Worm (Caenorhabditis elegans): ENCODE results near the gene sre-35.

Gene sre-35

DNA sequence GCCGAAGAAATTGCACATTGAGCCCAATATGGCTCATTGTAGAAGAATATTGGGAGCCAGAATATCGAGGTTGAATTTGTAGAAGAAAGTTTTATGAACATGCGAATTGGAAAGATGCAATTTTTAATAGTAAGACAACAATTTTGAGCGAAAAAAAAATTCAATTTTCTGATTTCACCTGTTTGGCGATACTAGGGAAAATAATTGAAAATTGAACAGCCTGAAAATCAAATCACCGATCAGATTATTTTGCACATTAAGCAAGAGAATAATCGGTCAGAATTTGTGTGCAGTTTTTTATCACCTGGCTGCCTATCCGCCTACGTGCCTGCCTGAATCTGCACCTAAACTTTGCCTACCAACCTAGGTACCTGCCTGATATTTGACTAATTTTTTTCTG is 32.2 kb downstream of the sre-35 start, which contains the start of gene sre-26:
sre-26 (minus strand) TSS at position 101 of the 400 bp plus-strand sequence.
- no peak for TF ChIP-seq unc-62 (GFP tag; optimal IDR thresholded peaks at IDR 0.05)

DNA sequence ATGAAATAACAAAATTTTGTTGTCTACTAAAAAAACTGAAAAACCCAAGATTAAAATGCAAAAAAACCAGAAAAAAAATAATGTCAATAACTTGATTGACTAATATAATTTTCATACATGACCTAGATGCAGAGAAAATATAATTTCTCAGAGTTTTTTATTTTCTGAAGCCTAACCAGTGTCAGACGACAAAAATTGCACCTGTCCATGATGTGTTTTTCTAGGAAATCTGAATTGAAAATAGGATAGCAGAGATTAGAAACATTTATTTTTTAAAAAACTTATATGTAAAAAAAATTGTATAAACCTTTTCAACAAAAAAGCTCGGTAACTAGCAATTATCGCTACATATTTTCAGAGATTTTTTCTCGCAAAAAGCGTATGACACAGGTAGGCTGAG is 34.7 kb downstream of the sre-35 start:
- TF ChIP-seq unc-62 (GFP tag; optimal IDR thresholded peaks at IDR 0.05), result no peak

DNA sequence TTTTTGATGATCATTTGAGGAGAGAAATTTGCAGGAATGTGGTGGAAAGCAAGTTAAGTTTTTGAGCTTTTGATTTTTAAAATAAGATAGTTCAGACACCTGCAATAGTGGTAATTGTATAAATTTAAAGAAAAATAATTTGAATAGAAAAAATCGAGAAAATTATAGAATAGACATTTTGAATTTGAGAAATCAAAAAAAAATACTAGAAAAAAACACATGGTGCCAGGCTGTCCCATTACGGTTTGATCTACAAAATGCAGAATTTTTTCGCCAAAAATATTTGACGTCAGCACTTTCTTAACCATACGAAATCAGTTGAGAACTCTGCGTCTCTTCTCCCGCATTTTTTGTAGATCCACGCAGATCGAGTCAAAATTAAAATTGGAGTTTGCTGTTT is 35.1 kb downstream of the sre-35 start, which contains the start of gene sre-27:
sre-27 (minus strand) TSS at position 101 of the 400 bp plus-strand sequence.
- no peak for TF ChIP-seq unc-62 (GFP tag; optimal IDR thresholded peaks at IDR 0.05)

DNA sequence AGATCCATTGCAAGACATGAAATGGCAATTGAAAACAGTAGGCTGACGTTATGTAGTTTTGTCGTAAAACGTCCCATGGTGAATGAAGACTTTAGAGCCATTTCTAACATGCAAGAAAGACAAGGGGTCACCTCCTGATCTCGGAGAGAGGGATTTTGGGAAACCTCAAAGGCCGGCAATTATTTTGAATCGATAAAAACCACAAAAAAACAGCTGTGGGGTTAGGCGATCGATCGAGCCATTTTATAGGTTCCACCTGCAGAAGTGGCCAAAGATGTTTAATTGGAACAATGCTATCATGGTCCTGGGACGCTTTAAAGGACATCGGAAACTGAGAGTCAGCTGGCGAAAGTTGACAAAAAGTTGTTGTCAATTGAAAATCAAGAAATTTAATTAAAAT is 37.8 kb downstream of the sre-35 start, which contains the start of gene Y57A10C.11:
Y57A10C.11 (minus strand) TSS at position 101 of the 400 bp plus-strand sequence.
- no peak for TF ChIP-seq unc-62 (GFP tag; optimal IDR thresholded peaks at IDR 0.05)

DNA sequence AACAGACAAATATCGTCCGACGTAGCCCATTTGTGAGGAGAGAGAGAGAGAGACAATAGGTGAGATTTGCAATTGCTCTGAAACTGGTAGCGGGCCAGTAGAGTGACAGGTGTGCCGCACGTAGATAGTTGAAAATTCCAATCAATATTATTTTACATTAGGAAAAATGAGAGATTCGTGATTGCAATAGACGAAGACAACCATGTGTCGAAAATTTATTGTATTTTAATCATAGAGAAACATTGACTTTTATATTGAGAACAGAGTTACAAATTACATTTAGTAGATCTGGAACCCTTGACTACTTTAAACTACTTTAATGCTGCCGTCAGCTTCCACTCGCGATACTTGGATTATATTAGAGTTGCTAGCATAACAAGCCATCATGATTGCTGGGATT is 40.2 kb downstream of the sre-35 start, which contains the start of gene Y57A10C.1:
Y57A10C.1 (minus strand) TSS at position 101 of the 400 bp plus-strand sequence.
- TF ChIP-seq unc-62 (GFP tag; optimal IDR thresholded peaks at IDR 0.05), result no peak

DNA sequence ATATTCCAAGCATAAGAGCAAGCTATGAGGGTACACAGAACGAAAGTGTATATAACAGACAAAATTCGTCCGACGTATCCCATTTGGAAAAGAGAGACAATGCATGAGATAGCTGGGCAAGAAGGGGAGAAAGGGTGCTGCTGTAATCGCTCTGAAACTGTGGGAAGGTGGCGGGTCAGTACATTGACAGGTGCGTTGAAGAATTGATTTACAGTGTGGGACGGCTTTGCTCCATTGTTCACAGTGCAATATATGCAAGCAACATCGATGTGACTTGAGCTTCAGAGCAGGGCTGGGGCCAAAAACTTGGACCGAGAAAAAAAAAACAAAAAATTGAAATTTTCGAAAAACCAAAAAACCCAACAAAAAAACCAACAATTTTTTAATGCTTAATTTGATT is 42.5 kb downstream of the sre-35 start, which contains the start of gene F57G9.3:
F57G9.3 (minus strand) TSS at position 101 of the 400 bp plus-strand sequence.
- TF ChIP-seq unc-62 (GFP tag; optimal IDR thresholded peaks at IDR 0.05), result no peak

DNA sequence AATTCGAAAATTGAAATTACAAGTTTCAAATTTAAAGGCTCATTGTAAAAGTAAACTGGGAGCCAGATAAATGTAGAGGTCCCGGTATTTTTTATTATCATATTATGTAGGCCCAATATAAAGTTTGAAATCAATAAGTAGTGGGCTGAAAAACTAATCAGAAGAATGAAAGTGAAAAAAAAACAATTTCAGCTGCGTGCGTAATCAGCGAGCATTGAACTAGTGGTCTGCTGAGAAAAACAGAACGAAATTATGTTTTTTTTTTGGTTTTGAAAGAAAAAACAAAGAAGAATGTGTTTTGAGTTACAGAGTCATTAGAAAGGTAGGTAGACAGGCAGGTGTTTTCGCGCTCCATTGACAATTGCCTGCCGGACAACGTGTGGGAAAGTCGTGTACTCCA is 43.9 kb downstream of the sre-35 start, which contains the start of gene sre-31:
sre-31 (minus strand) TSS at position 101 of the 400 bp plus-strand sequence.
- TF ChIP-seq unc-62 (GFP tag; optimal IDR thresholded peaks at IDR 0.05), result no peak

DNA sequence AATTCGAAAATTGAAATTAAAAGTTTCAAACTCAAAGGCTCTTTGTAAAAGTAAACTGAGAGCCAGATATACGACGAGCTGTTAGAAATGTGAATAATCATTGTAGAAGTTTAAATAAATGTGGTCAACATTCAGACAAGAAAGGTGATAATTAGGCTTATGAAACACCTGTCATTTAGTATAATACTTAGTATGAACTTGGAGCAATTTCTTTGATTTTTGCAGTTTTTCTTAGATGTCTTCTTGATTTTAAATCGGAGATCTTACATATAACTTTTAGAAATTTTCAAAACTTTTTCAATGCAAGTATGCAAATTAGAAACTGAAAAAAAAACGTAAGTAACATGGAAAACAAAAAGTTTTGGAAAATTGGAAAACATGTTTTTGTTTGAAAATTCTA is 46.3 kb downstream of the sre-35 start, which contains the start of gene sre-30:
sre-30 (minus strand) TSS at position 101 of the 400 bp plus-strand sequence.
- no peak for TF ChIP-seq unc-62 (GFP tag; optimal IDR thresholded peaks at IDR 0.05)

DNA sequence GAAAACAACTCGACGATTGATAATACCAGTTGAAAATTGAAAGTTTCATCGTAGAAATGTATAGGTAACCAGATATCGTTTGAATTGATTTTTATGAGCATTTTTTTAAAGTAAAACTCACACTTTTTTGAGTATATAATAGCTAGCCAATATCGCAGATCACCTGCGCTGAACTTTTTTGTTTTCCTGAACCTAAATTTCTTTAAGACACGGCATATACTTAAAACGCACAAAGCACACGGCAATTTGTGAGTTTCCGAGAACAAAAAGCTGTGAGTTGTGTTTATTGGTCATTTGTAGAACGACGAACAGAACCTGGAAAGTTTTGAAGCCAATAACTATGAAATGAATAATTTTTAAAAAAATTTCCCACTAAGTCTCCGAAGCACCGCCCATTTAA is 50.9 kb downstream of the sre-35 start, which contains the start of gene sre-29:
sre-29 (minus strand) TSS at position 101 of the 400 bp plus-strand sequence.
- no peak for TF ChIP-seq unc-62 (GFP tag; optimal IDR thresholded peaks at IDR 0.05)

All from whole organism, dauer.